Fruit fly (Drosophila melanogaster) whole organism, wandering third instar larva: ENCODE data around the gene CG7907.

Source experiments
- Abd-B ChIP-seq: fragments of >200 bp; optimal IDR thresholded peaks from 2 replicates; lab custom pipeline; 2017; ENCODE audit warnings: missing biosample characterization, missing genetic modification characterization
- CG32264 ChIP-seq: fragments of 200-800 bp; sonication (Bioruptor generic); optimal IDR thresholded peaks from 2 replicates; lab custom pipeline; 2016; ENCODE audit warnings: missing biosample characterization, missing genetic modification characterization
- CG9705 ChIP-seq: fragments of 200-800 bp; sonication (Bioruptor generic); optimal IDR thresholded peaks from 2 replicates; lab custom pipeline; 2018; ENCODE audit warnings: missing biosample characterization, mild to moderate bottlenecking, missing genetic modification characterization
- CrebA ChIP-seq: fragments of 200-800 bp; sonication (Bioruptor generic); optimal IDR thresholded peaks from 2 replicates; lab custom pipeline; 2016; ENCODE audit warnings: missing biosample characterization, mild to moderate bottlenecking, missing genetic modification characterization, borderline replicate concordance
- Dfd ChIP-seq: fragments of >200 bp; optimal IDR thresholded peaks from 2 replicates; lab custom pipeline; 2017; ENCODE audit warnings: missing biosample characterization, missing genetic modification characterization
- GATAd ChIP-seq: sonication (Bioruptor generic); optimal IDR thresholded peaks from 2 replicates; lab custom pipeline; 2016; ENCODE audit warnings: missing biosample characterization, missing genetic modification characterization
- HLH106 ChIP-seq: fragments of 200-800 bp; optimal IDR thresholded peaks from 3 replicates; lab custom pipeline; 2019; ENCODE audit warnings: missing biosample characterization, mild to moderate bottlenecking, missing genetic modification characterization, moderate library complexity
- Hnf4 ChIP-seq: fragments of 200-800 bp; sonication (Bioruptor generic); optimal IDR thresholded peaks from 2 replicates; lab custom pipeline; 2016; ENCODE audit warnings: missing biosample characterization, mild to moderate bottlenecking, missing genetic modification characterization
- Hr83 ChIP-seq: fragments of 200-300 bp; sonication (Bioruptor generic); optimal IDR thresholded peaks from 2 replicates; lab custom pipeline; 2016; ENCODE audit warnings: missing biosample characterization, mild to moderate bottlenecking, missing genetic modification characterization, moderate library complexity; ENCODE audit not compliant: poor library complexity, severe bottlenecking
- Jra ChIP-seq: sonication (Bioruptor generic); optimal IDR thresholded peaks from 2 replicates; lab custom pipeline; 2016; ENCODE audit warnings: missing biosample characterization, missing genetic modification characterization
- Myc ChIP-seq: fragments of >200 bp; optimal IDR thresholded peaks from 2 replicates; lab custom pipeline; 2017
- Sp1 ChIP-seq: fragments of 200-800 bp; sonication (Bioruptor generic); optimal IDR thresholded peaks from 3 replicates; lab custom pipeline; 2019; ENCODE audit warnings: missing biosample characterization, mild to moderate bottlenecking, missing genetic modification characterization, moderate library complexity
- Vsx2 ChIP-seq: fragments of 200-300, 225-300 bp; sonication (Bioruptor generic); optimal IDR thresholded peaks from 2 replicates; lab custom pipeline; 2018; ENCODE audit warnings: missing biosample characterization, missing genetic modification characterization; ENCODE audit not compliant: partially characterized antibody
- br ChIP-seq: fragments of 200-800 bp; sonication (Bioruptor generic); optimal IDR thresholded peaks from 2 replicates; lab custom pipeline; 2016; ENCODE audit warnings: missing biosample characterization, missing genetic modification characterization
- brk ChIP-seq: fragments of 200-800 bp; sonication (Bioruptor generic); optimal IDR thresholded peaks from 2 replicates; lab custom pipeline; 2016; ENCODE audit warnings: missing biosample characterization, mild to moderate bottlenecking, missing genetic modification characterization
- dl ChIP-seq, 2 experiments: fragments of 175-275, 200-275 bp in 1 of 2; fragments of 200-275 bp in 1 of 2; sonication (Bioruptor generic); optimal IDR thresholded peaks; lab custom pipeline; 2018; ENCODE audit warnings: mild to moderate bottlenecking in 2 of 2, missing biosample characterization in 2 of 2, missing genetic modification characterization in 2 of 2, moderate library complexity in 2 of 2; ENCODE audit not compliant: partially characterized antibody in 2 of 2, insufficient read depth in 1 of 2
- dmrt93B ChIP-seq: fragments of 200-800 bp; sonication (Bioruptor generic); optimal IDR thresholded peaks from 2 replicates; lab custom pipeline; 2018; ENCODE audit warnings: missing biosample characterization, mild to moderate bottlenecking, missing genetic modification characterization
- dsf ChIP-seq: sonication (Bioruptor generic); optimal IDR thresholded peaks from 2 replicates; lab custom pipeline; 2016; ENCODE audit warnings: missing biosample characterization, missing genetic modification characterization, borderline replicate concordance
- ey ChIP-seq: fragments of 200-800 bp; sonication (Bioruptor generic); optimal IDR thresholded peaks from 2 replicates; lab custom pipeline; 2016; ENCODE audit warnings: missing biosample characterization, missing genetic modification characterization
- fru ChIP-seq: fragments of 200-800 bp; sonication (Bioruptor generic); optimal IDR thresholded peaks from 3 replicates; lab custom pipeline; 2016; ENCODE audit warnings: missing biosample characterization, mild to moderate bottlenecking, missing genetic modification characterization
- h ChIP-seq: fragments of 200-800 bp; sonication (Bioruptor generic); optimal IDR thresholded peaks from 3 replicates; lab custom pipeline; 2016; ENCODE audit warnings: missing biosample characterization, mild to moderate bottlenecking, missing genetic modification characterization
- lola ChIP-seq: fragments of >200 bp; optimal IDR thresholded peaks from 2 replicates; lab custom pipeline; 2017; ENCODE audit warnings: missing biosample characterization, missing genetic modification characterization
- pan ChIP-seq: fragments of >200 bp; optimal IDR thresholded peaks from 2 replicates; lab custom pipeline; 2017
- rgr ChIP-seq: fragments of 200-800 bp; sonication (Bioruptor generic); optimal IDR thresholded peaks from 3 replicates; lab custom pipeline; 2016; ENCODE audit warnings: missing biosample characterization, mild to moderate bottlenecking, missing genetic modification characterization
- sage ChIP-seq: fragments of 200-800 bp; sonication (Bioruptor generic); optimal IDR thresholded peaks from 2 replicates; lab custom pipeline; 2016; ENCODE audit warnings: missing biosample characterization, mild to moderate bottlenecking, missing genetic modification characterization
- sv ChIP-seq: fragments of 200-800 bp; sonication (Bioruptor generic); optimal IDR thresholded peaks from 3 replicates; lab custom pipeline; 2016; ENCODE audit warnings: missing biosample characterization, missing genetic modification characterization
- tai ChIP-seq: sonication (Bioruptor generic); optimal IDR thresholded peaks from 2 replicates; lab custom pipeline; 2016; ENCODE audit warnings: missing biosample characterization, missing genetic modification characterization
- usp ChIP-seq: fragments of >200 bp; optimal IDR thresholded peaks from 2 replicates; lab custom pipeline; 2017; ENCODE audit warnings: missing biosample characterization, missing genetic modification characterization
- woc ChIP-seq: sonication (Bioruptor generic); optimal IDR thresholded peaks from 2 replicates; lab custom pipeline; 2016; ENCODE audit warnings: missing biosample characterization, mild to moderate bottlenecking, missing genetic modification characterization

The CG7907 gene

DNA sequence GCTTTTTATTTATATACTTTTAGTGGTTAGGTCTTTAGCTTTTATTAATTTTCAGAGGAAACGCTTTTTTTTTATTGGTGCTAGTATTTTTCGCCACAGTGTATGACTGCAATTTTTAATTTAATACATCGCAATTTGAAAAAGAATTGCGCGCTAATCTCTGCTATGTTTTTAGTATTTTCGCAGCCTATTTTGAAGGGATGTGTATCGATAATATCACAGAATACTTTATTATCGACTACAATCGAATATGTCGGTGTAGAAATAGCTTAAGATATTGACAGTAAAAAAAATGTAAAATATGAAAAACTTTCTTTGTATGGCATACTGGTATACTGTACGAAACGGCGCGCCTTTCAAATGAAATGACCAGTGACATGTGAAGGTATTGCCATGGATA, 3.2 kb downstream of the CG7907 start:
- no peak for TF ChIP-seq br (GFP tag; lab: Kevin White, UChicago)
- TF ChIP-seq sv (GFP tag; lab: Kevin White, UChicago): no peak
- TF ChIP-seq lola (GFP tag; lab: Kevin White, UChicago): no peak
- no peak for TF ChIP-seq dmrt93B (GFP tag; lab: Kevin White, UChicago)
- no peak for TF ChIP-seq GATAd (GFP tag; lab: Kevin White, UChicago)
- no peak for TF ChIP-seq fru (GFP tag; lab: Kevin White, UChicago)
- no peak for TF ChIP-seq dl (GFP tag; optimal IDR thresholded peaks at IDR 0.05; lab: Kevin White, UChicago; ENCODE audit: insufficient read depth in 1 of 2, partially characterized antibody in 2 of 2)
- TF ChIP-seq Sp1 (GFP tag; lab: Kevin White, UChicago): no peak
- no peak for TF ChIP-seq Dfd (GFP tag; lab: Kevin White, UChicago)
- no peak for TF ChIP-seq Vsx2 (GFP tag; lab: Kevin White, UChicago)
- no peak for TF ChIP-seq brk (GFP tag; lab: Kevin White, UChicago)
- no peak for TF ChIP-seq usp (GFP tag; lab: Kevin White, UChicago)
- TF ChIP-seq CG32264 (GFP tag; lab: Kevin White, UChicago): no peak
- TF ChIP-seq Hnf4 (GFP tag; lab: Kevin White, UChicago): no peak
- no peak for TF ChIP-seq Jra
- TF ChIP-seq pan (lab: Kevin White, UChicago): no peak
- no peak for TF ChIP-seq ey
- no peak for TF ChIP-seq HLH106 (tag; lab: Kevin White, UChicago)
- no peak for TF ChIP-seq dsf
- TF ChIP-seq, all 38 proteins: peak for 0

DNA sequence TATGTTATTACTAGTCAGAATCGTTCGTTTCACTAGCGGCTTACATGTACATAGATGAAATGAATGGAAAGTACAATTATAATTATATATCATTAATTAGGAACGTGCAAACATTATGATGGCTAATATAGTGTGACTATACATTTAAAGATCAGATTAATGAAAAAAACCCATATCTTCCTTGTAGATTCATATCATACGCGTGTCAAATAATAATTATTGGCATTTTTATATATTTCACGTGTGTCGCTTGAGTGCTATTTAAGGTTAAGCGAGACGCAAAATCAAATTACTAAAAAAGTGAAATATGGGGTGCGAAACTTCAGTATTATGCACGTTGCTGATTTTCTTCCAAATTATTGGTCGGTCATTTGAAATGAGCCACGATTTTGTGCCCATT, 3.6 kb downstream of the CG7907 start, which contains the start of gene CheB93a:
CheB93a (plus strand) TSS at position 301 of the 400 bp plus-strand sequence.
- TF ChIP-seq Hr83 (no peak), Dfd (GFP tag; lab: Kevin White, UChicago) (no peak), rgr (GFP tag; lab: Kevin White, UChicago) (no peak), fru (GFP tag; lab: Kevin White, UChicago) (no peak), Abd-B (no peak), h (no peak), CrebA (GFP tag; lab: Kevin White, UChicago) (no peak), Hnf4 (GFP tag; lab: Kevin White, UChicago) (no peak), brk (GFP tag; lab: Kevin White, UChicago) (no peak)

DNA sequence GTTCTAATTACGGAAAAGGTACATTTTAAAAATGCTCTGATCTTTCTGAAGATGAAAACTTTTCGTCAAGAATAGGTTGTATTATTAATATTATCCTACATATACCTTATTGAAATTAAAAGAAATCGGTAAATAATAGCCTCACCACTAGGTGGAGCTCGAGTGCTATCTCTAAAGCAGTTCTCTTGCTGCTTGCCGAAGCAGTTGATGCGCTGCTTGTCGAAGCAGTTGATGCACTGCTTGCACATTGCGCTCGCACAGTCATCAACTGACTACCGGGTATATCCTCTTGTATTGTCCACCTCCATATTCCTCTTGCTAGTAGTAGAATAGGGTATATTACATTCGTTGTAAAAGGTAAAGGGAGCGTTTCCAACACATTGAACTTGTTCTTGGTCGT, 4.8 kb downstream of the CG7907 start:
- no peak for TF ChIP-seq sv (GFP tag; lab: Kevin White, UChicago)
- no peak for TF ChIP-seq woc (GFP tag; lab: Kevin White, UChicago)
- TF ChIP-seq Myc: peak; percentile 44
- no peak for TF ChIP-seq fru (GFP tag; lab: Kevin White, UChicago)
- TF ChIP-seq HLH106 (tag; lab: Kevin White, UChicago): no peak
- TF ChIP-seq, all 38 proteins: peak for 1

DNA sequence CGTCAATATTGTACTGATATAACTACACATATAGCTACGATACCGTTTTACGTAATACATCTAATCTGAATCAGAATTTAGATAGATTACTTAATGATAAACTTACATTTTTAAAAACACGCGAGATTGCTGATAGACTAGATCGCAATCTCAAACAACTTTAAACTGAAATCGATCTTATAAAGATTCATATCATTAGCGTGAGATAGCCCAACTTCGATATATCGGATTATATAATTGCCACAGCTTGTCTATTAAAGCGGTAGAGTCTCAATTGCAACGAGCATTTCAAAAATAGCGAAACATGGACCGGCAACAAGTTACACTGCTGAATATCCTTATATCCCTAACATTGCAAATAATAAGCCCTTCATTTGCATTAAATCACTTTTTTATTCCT, 5.3 kb downstream of the CG7907 start, which contains the start of gene CheB93b:
CheB93b (plus strand) TSS at position 301 of the 400 bp plus-strand sequence.
- TF ChIP-seq tai (GFP tag; lab: Kevin White, UChicago) (no peak), dl (GFP tag; optimal IDR thresholded peaks at IDR 0.05; lab: Kevin White, UChicago; ENCODE audit: insufficient read depth in 1 of 2, partially characterized antibody in 2 of 2) (no peak), Hnf4 (GFP tag; lab: Kevin White, UChicago) (no peak), h (no peak), rgr (GFP tag; lab: Kevin White, UChicago) (no peak), CG32264 (GFP tag; lab: Kevin White, UChicago) (no peak), woc (GFP tag; lab: Kevin White, UChicago) (no peak), Sp1 (GFP tag; lab: Kevin White, UChicago) (no peak), sage (no peak)

DNA sequence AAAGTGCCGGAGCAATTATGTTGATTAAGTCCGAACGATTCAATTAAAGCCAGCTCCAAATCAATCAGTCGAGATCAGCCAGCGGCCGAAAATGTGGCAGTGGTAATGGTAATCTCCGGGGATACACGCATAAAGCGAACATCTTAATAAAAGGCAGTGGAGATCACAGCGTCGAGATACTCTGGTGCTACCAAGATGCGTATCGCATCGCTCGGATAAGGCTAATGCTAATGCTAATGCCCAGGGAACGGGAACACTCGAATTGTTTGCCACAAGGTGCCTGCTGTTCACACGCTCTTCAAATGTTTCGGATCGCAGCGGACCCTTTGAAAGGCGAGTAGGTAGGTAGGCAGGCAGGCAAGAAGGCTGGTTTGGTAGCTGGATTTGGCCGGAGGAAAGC, 10.6 kb downstream of the CG7907 start:
- TF ChIP-seq CG9705 (GFP tag; lab: Kevin White, UChicago): no peak
- TF ChIP-seq Jra: no peak
- TF ChIP-seq h: no peak
- TF ChIP-seq br (GFP tag; lab: Kevin White, UChicago): no peak
- no peak for TF ChIP-seq dl (GFP tag; optimal IDR thresholded peaks at IDR 0.05; lab: Kevin White, UChicago; ENCODE audit: insufficient read depth in 1 of 2, partially characterized antibody in 2 of 2)
- no peak for TF ChIP-seq usp (GFP tag; lab: Kevin White, UChicago)
- TF ChIP-seq ey: no peak
